Worm (Caenorhabditis elegans): Measurements from ENCODE around the gene lbp-2.

DNA sequence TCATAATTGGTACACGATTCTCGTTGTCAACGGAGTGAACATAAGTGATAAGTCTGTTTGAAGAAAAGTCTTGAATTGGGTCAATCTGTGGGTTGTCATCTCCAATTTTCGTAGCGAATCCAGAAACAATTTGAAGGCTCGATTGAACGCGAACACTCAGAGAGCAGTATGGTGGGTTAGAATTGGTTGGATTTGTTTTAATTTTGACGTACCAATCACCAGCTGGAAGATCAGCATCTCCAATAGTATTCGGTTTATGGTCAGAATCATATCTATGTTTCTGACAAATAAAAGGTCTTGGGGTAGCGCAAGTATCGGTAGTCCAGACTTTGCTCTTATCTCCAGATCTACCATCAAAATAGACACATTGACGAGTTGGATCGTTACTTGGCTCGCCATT, 29.8 kb upstream of the lbp-2 start:
- no peak for TF ChIP-seq athp-1 (tag; optimal IDR thresholded peaks at IDR 0.05)
- no peak for TF ChIP-seq madf-8 (GFP tag; conservative IDR thresholded peaks at IDR 0.05)
- TF ChIP-seq ceh-58 (GFP tag; IDR thresholded peaks at IDR 0.05) = no peak
- no peak for TF ChIP-seq snpc-4 (GFP tag; optimal IDR thresholded peaks at IDR 0.05)
- TF ChIP-seq snpc-4 (tag; optimal IDR thresholded peaks at IDR 0.05) = no peak
- no peak for TF ChIP-seq lin-40 (tag; optimal IDR thresholded peaks at IDR 0.05)
